Worm (Caenorhabditis elegans) whole organism, L2 larva: Measurements from ENCODE around the gene Y39A1A.18.

Experiments used
- F13H6.1 ChIP-seq: sonication (generic microtip); optimal IDR thresholded peaks from 2 replicates; lab custom pipeline; 2016; ENCODE audit warnings: missing genetic modification characterization, missing compliant biosample characterization
- R02D3.7 ChIP-seq: fragments of 150-350 bp; optimal IDR thresholded peaks from 2 replicates; lab custom pipeline; 2014; ENCODE audit warnings: missing biosample characterization, missing genetic modification characterization
- ama-1 ChIP-seq: fragments of 150-350 bp; optimal IDR thresholded peaks from 2 replicates; lab custom pipeline; 2018; ENCODE audit warnings: inconsistent platforms
- mbf-1 ChIP-seq: sonication (generic microtip); optimal IDR thresholded peaks from 2 replicates; lab custom pipeline; 2017; ENCODE audit warnings: missing biosample characterization, missing genetic modification characterization
- nhr-11 ChIP-seq: fragments of 150-350 bp; optimal IDR thresholded peaks from 2 replicates; lab custom pipeline; 2014; ENCODE audit warnings: missing biosample characterization, missing genetic modification characterization
- nhr-23 ChIP-seq: fragments of 150-350 bp; optimal IDR thresholded peaks from 2 replicates; lab custom pipeline; 2014; ENCODE audit warnings: missing biosample characterization, missing genetic modification reagents, missing genetic modification characterization
- nhr-237 ChIP-seq: fragments of 150-350 bp; optimal IDR thresholded peaks from 2 replicates; lab custom pipeline; 2014; ENCODE audit warnings: missing biosample characterization, missing genetic modification characterization
- skn-1 ChIP-seq: sonication (generic microtip); optimal IDR thresholded peaks from 2 replicates; lab custom pipeline; 2017; ENCODE audit warnings: missing biosample characterization, missing genetic modification characterization
- unc-62 ChIP-seq: fragments of 150-350 bp; optimal IDR thresholded peaks from 2 replicates; lab custom pipeline; 2014; ENCODE audit warnings: missing biosample characterization, missing genetic modification reagents, missing genetic modification characterization
- zag-1 ChIP-seq: fragments of 150-350 bp; optimal IDR thresholded peaks from 2 replicates; lab custom pipeline; 2014; ENCODE audit warnings: missing biosample characterization, missing genetic modification characterization

- no peak for TF ChIP-seq skn-1 (tag; lab: Kevin White, UChicago)
- no peak for TF ChIP-seq mbf-1 (tag; lab: Kevin White, UChicago)
- TF ChIP-seq nhr-11 (tag; lab: Kevin White, UChicago) = no peak
- TF ChIP-seq unc-62 (GFP tag; lab: Kevin White, UChicago) = no peak
- no peak for TF ChIP-seq zag-1 (tag; lab: Kevin White, UChicago)
- TF ChIP-seq F13H6.1 (tag; lab: Kevin White, UChicago) = no peak
- no peak for TF ChIP-seq ama-1
- TF ChIP-seq R02D3.7 = no peak
- no peak for TF ChIP-seq nhr-237 (tag; lab: Kevin White, UChicago)
- TF ChIP-seq nhr-23 (tag; lab: Kevin White, UChicago) = no peak
These were observed 12.2 kb upstream of the Y39A1A.18 start for ce11 chrIII:10706481-10706880.
